Fruit fly (Drosophila melanogaster): Measurements from ENCODE around the gene zormin.

Gene zormin

dm6 chr3L:2151588-2152372, at the start of gene zormin (continued):
- TF ChIP-seq CG12219 (GFP tag; optimal IDR thresholded peaks at IDR 0.05), result no peak
- TF ChIP-seq CG10366 (GFP tag; IDR thresholded peaks at IDR 0.05), result no peak
- TF ChIP-seq fd3F (GFP tag; optimal IDR thresholded peaks at IDR 0.05), result no peak
- no peak for TF ChIP-seq CG10267 (tag; optimal IDR thresholded peaks at IDR 0.05)
- no peak for TF ChIP-seq zfh1 (GFP tag; IDR thresholded peaks at IDR 0.05)
- no peak for TF ChIP-seq CG7556 (GFP tag; optimal IDR thresholded peaks at IDR 0.05)
- TF ChIP-seq Dbx (GFP tag; IDR thresholded peaks at IDR 0.05), result peak; percentile 5; the same call in 1 of the 3 replicates
- TF ChIP-seq CG10543 (GFP tag; optimal IDR thresholded peaks at IDR 0.05), result peak; percentile 41
- no peak; the same call in none of the 2 replicates for TF ChIP-seq Rfx (GFP tag; IDR thresholded peaks at IDR 0.05)
- peak; percentile 21; the same call in 1 of the 2 replicates for TF ChIP-seq H2.0 (GFP tag; IDR thresholded peaks at IDR 0.05)
- TF ChIP-seq Elba2 (GFP tag; optimal IDR thresholded peaks at IDR 0.05), result no peak
- no peak for TF ChIP-seq Sox100B (GFP tag; optimal IDR thresholded peaks at IDR 0.05)
- TF ChIP-seq CG2889 (GFP tag; IDR thresholded peaks at IDR 0.05), result no peak
- TF ChIP-seq bab2 (GFP tag; optimal IDR thresholded peaks at IDR 0.05), result peak; percentile 59
- TF ChIP-seq Poxn (GFP tag; IDR thresholded peaks at IDR 0.05), result no peak
- no peak for TF ChIP-seq Bteb2 (GFP tag; optimal IDR thresholded peaks at IDR 0.05)
- no peak for TF ChIP-seq CG6765 (GFP tag; optimal IDR thresholded peaks at IDR 0.05)
- no peak for TF ChIP-seq wek (GFP tag; optimal IDR thresholded peaks at IDR 0.05)
- TF ChIP-seq sug (tag; optimal IDR thresholded peaks at IDR 0.05), result no peak
- TF ChIP-seq ara (GFP tag; IDR thresholded peaks at IDR 0.05), result no peak
- TF ChIP-seq CG3163 (GFP tag; optimal IDR thresholded peaks at IDR 0.05), result peak; percentile 94
- no peak for TF ChIP-seq Dfd (GFP tag; optimal IDR thresholded peaks at IDR 0.05)
- TF ChIP-seq repo (GFP tag; optimal IDR thresholded peaks at IDR 0.05), result no peak
- no peak for TF ChIP-seq ab (GFP tag; optimal IDR thresholded peaks at IDR 0.05)
- peak; percentile 22 for TF ChIP-seq Abd-B (GFP tag; optimal IDR thresholded peaks at IDR 0.05)
- TF ChIP-seq Kr (GFP tag; optimal IDR thresholded peaks at IDR 0.05), result no peak
- no peak for TF ChIP-seq CG11696 (GFP tag; IDR thresholded peaks at IDR 0.05)
- TF ChIP-seq pb (GFP tag; optimal IDR thresholded peaks at IDR 0.05), result no peak
- TF ChIP-seq Usf (GFP tag; optimal IDR thresholded peaks at IDR 0.05), result no peak
- TF ChIP-seq bigmax (GFP tag; optimal IDR thresholded peaks at IDR 0.05), result no peak
- peak; percentile 71 for TF ChIP-seq Ets65A (GFP tag)
- no peak for TF ChIP-seq fu2 (GFP tag; optimal IDR thresholded peaks at IDR 0.05)
- TF ChIP-seq HLH4C (GFP tag; IDR thresholded peaks at IDR 0.05; ENCODE audit: partially characterized antibody), result no peak
- no peak for TF ChIP-seq Vsx1 (GFP tag; optimal IDR thresholded peaks at IDR 0.05)
- no peak for TF ChIP-seq Hr3 (GFP tag; optimal IDR thresholded peaks at IDR 0.05)
- TF ChIP-seq zfh2 (GFP tag; optimal IDR thresholded peaks at IDR 0.05), result no peak
- TF ChIP-seq stc (GFP tag; IDR thresholded peaks at IDR 0.05), result no peak; the same call in 1 of the 2 replicates
- TF ChIP-seq CG2129 (GFP tag; IDR thresholded peaks at IDR 0.05; ENCODE audit: partially characterized antibody), result no peak
- no peak for TF ChIP-seq CG7786 (GFP tag; optimal IDR thresholded peaks at IDR 0.05)
- no peak for TF ChIP-seq Nf-YA (GFP tag; IDR thresholded peaks at IDR 0.05)
- TF ChIP-seq Gsc (GFP tag; IDR thresholded peaks at IDR 0.05), result no peak
- TF ChIP-seq CG10565 (GFP tag; optimal IDR thresholded peaks at IDR 0.05), result no peak
- TF ChIP-seq pita (GFP tag; optimal IDR thresholded peaks at IDR 0.05), result no peak
- TF ChIP-seq sens-2 (GFP tag; IDR thresholded peaks at IDR 0.05), result no peak
- TF ChIP-seq scrt (GFP tag; optimal IDR thresholded peaks at IDR 0.05), result no peak
- TF ChIP-seq Dip2 (GFP tag; IDR thresholded peaks at IDR 0.05), result no peak
- TF ChIP-seq CG4820 (GFP tag; optimal IDR thresholded peaks at IDR 0.05), result peak; percentile 38
- no peak for TF ChIP-seq abd-A (tag; optimal IDR thresholded peaks at IDR 0.05)
- TF ChIP-seq nerfin-2 (GFP tag; IDR thresholded peaks at IDR 0.05; ENCODE audit: partially characterized antibody), result no peak
- no peak for TF ChIP-seq Fer2 (tag; optimal IDR thresholded peaks at IDR 0.05)
- no peak for TF ChIP-seq mirr (GFP tag; optimal IDR thresholded peaks at IDR 0.05)

Data from whole organism, embryonic.